Worm (Caenorhabditis elegans) whole organism, early embryonic: ENCODE data around the gene gcy-4.
A peak's percentile ranks its signal among the peaks of the same experiment; 100 is the strongest.

ENCODE experiments used
- B0310.2 ChIP-seq: sonication (generic microtip); optimal IDR thresholded peaks from 2 replicates; lab custom pipeline; 2016; ENCODE audit warnings: mild to moderate bottlenecking, missing genetic modification characterization, missing compliant biosample characterization
- F13C5.2 ChIP-seq: sonication (generic microtip); optimal IDR thresholded peaks from 2 replicates; lab custom pipeline; 2017; ENCODE audit warnings: mild to moderate bottlenecking, missing genetic modification characterization, inconsistent platforms, missing compliant biosample characterization
- aly-1 ChIP-seq: sonication (generic microtip); optimal IDR thresholded peaks from 2 replicates; lab custom pipeline; 2016; ENCODE audit warnings: missing genetic modification characterization, missing compliant biosample characterization
- ama-1 ChIP-seq: fragments of 150-350 bp; optimal IDR thresholded peaks from 2 replicates; lab custom pipeline; 2014
- ceh-13 ChIP-seq: fragments of 200-800 bp; sonication (Bioruptor generic); optimal IDR thresholded peaks from 2 replicates; lab custom pipeline; 2018; ENCODE audit warnings: mild to moderate bottlenecking, missing genetic modification characterization, missing compliant biosample characterization
- ceh-36 ChIP-seq: sonication (generic microtip); optimal IDR thresholded peaks from 2 replicates; lab custom pipeline; 2016; ENCODE audit warnings: missing genetic modification characterization, inconsistent platforms, missing compliant biosample characterization
- ets-7 ChIP-seq: sonication (generic microtip); optimal IDR thresholded peaks from 2 replicates; lab custom pipeline; 2016; ENCODE audit warnings: missing genotype, missing genetic modification characterization, missing compliant biosample characterization
- flt-1 ChIP-seq: fragments of 200-800 bp; sonication (Bioruptor generic); IDR thresholded peaks from 2 replicates; pipeline ENCODE4 v1.3.6; 2022; ENCODE audit warnings: missing genetic modification characterization, missing compliant biosample characterization
- hmbx-1 ChIP-seq: sonication (generic microtip); optimal IDR thresholded peaks from 2 replicates; lab custom pipeline; 2016; ENCODE audit warnings: mild to moderate bottlenecking, missing genetic modification characterization, missing compliant biosample characterization
- hmg-4 ChIP-seq: fragments of 200-800 bp; sonication (Bioruptor generic); optimal IDR thresholded peaks from 2 replicates; lab custom pipeline; 2018; ENCODE audit warnings: mild to moderate bottlenecking, missing genetic modification characterization, missing compliant biosample characterization
- hnd-1 ChIP-seq: sonication (generic microtip); optimal IDR thresholded peaks from 2 replicates; lab custom pipeline; 2016; ENCODE audit warnings: missing genetic modification characterization, missing compliant biosample characterization
- pes-1 ChIP-seq: fragments of 200-800 bp; sonication (Bioruptor generic); IDR thresholded peaks from 2 replicates; pipeline ENCODE4 v1.3.6; 2022; ENCODE audit warnings: missing genetic modification reagents, missing genetic modification characterization, missing compliant biosample characterization
- scrt-1 ChIP-seq: fragments of 200-800 bp; sonication (Bioruptor generic); IDR thresholded peaks from 2 replicates; pipeline ENCODE4 v1.3.6; 2022; ENCODE audit warnings: missing genetic modification characterization, missing compliant biosample characterization
- sea-1 ChIP-seq: fragments of 200-800 bp; sonication (Bioruptor generic); conservative IDR thresholded peaks from 2 replicates; pipeline ENCODE4 v1.3.6; 2022; ENCODE audit warnings: missing genetic modification characterization, missing compliant biosample characterization
- tbx-11 ChIP-seq: fragments of 200-800 bp; sonication (Bioruptor generic); IDR thresholded peaks from 2 replicates; pipeline ENCODE4 v1.3.6; 2022; ENCODE audit warnings: missing genetic modification characterization, missing compliant biosample characterization
- tbx-37 ChIP-seq: fragments of 200-800 bp; sonication (Bioruptor generic); conservative IDR thresholded peaks from 2 replicates; pipeline ENCODE4 v1.3.6; 2022; ENCODE audit warnings: missing genetic modification reagents, missing genetic modification characterization, missing compliant biosample characterization
- tra-4 ChIP-seq: sonication (generic microtip); optimal IDR thresholded peaks from 2 replicates; lab custom pipeline; 2017; ENCODE audit warnings: missing genetic modification characterization, missing compliant biosample characterization

gcy-4 gene

ce11 chrII:10321410-10321809, 12.8 kb upstream of the gcy-4 start, which contains the start of gene idpp-4:
Gene idpp-4, plus strand, starts transcription at chrII:10321460.
- no peak for TF ChIP-seq F13C5.2 (tag; lab: Kevin White, UChicago)
- TF ChIP-seq tbx-11 (GFP tag; lab: Robert Waterston, UW): no peak

ce11 chrII:10317007-10317406, 8.4 kb upstream of the gcy-4 start, which contains the start of gene M02G9.4:
Gene M02G9.4, plus strand, starts transcription at chrII:10317307.
- TF ChIP-seq B0310.2 (tag; lab: Kevin White, UChicago) (no peak), sea-1 (GFP tag; lab: Robert Waterston, UW) (no peak), hmbx-1 (tag; lab: Kevin White, UChicago) (no peak), tra-4 (no peak), tbx-37 (GFP tag; lab: Robert Waterston, UW) (no peak), flt-1 (GFP tag; lab: Robert Waterston, UW) (no peak)

ce11 chrII:10316119-10316518, 7.5 kb upstream of the gcy-4 start, which contains the start of gene gcy-5:
Gene gcy-5, minus strand, starts transcription at chrII:10316219.
- no peak for TF ChIP-seq ets-7 (tag; lab: Kevin White, UChicago)

ce11 chrII:10315252-10315651, 6.6 kb upstream of the gcy-4 start, which contains the start of gene idpp-8:
Gene idpp-8, plus strand, starts transcription at chrII:10315552.
- TF ChIP-seq hmbx-1 (tag; lab: Kevin White, UChicago): no peak
- TF ChIP-seq B0310.2 (tag; lab: Kevin White, UChicago): no peak
- TF ChIP-seq ama-1 (lab: Kevin White, UChicago): no peak
- no peak for TF ChIP-seq pes-1 (GFP tag; lab: Robert Waterston, UW)
- TF ChIP-seq aly-1 (tag; lab: Kevin White, UChicago): no peak
- TF ChIP-seq ceh-13 (GFP tag; lab: Kevin White, UChicago): no peak
- no peak for TF ChIP-seq tbx-11 (GFP tag; lab: Robert Waterston, UW)
- TF ChIP-seq hmg-4: no peak
- no peak for TF ChIP-seq sea-1 (GFP tag; lab: Robert Waterston, UW)
- TF ChIP-seq flt-1 (GFP tag; lab: Robert Waterston, UW): no peak
- no peak for TF ChIP-seq hnd-1 (tag; lab: Kevin White, UChicago)
- TF ChIP-seq scrt-1 (GFP tag; lab: Robert Waterston, UW): no peak
- TF ChIP-seq ceh-36 (tag; lab: Kevin White, UChicago): no peak
- TF ChIP-seq tra-4: no peak
- TF ChIP-seq tbx-37 (GFP tag; lab: Robert Waterston, UW): no peak
- TF ChIP-seq ets-7 (tag; lab: Kevin White, UChicago): no peak
- TF ChIP-seq F13C5.2 (tag; lab: Kevin White, UChicago): no peak

ce11 chrII:10311973-10312372, 3.3 kb upstream of the gcy-4 start, which contains the start of gene srlf-34:
Gene srlf-34, plus strand, starts transcription at chrII:10312293.
- TF ChIP-seq tra-4 (no peak), hmg-4 (no peak), tbx-11 (GFP tag; lab: Robert Waterston, UW) (no peak), hnd-1 (tag; lab: Kevin White, UChicago) (no peak), ceh-36 (tag; lab: Kevin White, UChicago) (no peak), pes-1 (GFP tag; lab: Robert Waterston, UW) (no peak)

- TF ChIP-seq pes-1 (GFP tag; lab: Robert Waterston, UW) (no peak), ceh-13 (GFP tag; lab: Kevin White, UChicago) (no peak), hmbx-1 (tag; lab: Kevin White, UChicago) (no peak), sea-1 (GFP tag; lab: Robert Waterston, UW) (no peak), ceh-36 (tag; lab: Kevin White, UChicago) (no peak), flt-1 (GFP tag; lab: Robert Waterston, UW) (no peak), tra-4 (no peak), tbx-11 (GFP tag; lab: Robert Waterston, UW) (no peak), hmg-4 (no peak), scrt-1 (GFP tag; lab: Robert Waterston, UW) (no peak), F13C5.2 (tag; lab: Kevin White, UChicago) (no peak), ama-1 (lab: Kevin White, UChicago) (no peak), hnd-1 (tag; lab: Kevin White, UChicago) (no peak), tbx-37 (GFP tag; lab: Robert Waterston, UW) (no peak)
Measured at ce11 chrII:10309337-10309736, 711 bp upstream of the gcy-4 start, which contains the start of gene ZK970.8. Gene ZK970.8, plus strand, starts transcription at chrII:10309637.

- 0 out of 2 replicates have a peak, but pooled peaks have one; percentile 56 for TF ChIP-seq scrt-1 (GFP tag; lab: Robert Waterston, UW)
Measured at ce11 chrII:10304736-10305135, 3.9 kb downstream of the gcy-4 start.

- TF ChIP-seq F13C5.2 (tag; lab: Kevin White, UChicago) (peak; percentile 36), scrt-1 (GFP tag; lab: Robert Waterston, UW) (peak; percentile 29; the same call in 1 of the 2 replicates), hmg-4 (peak; percentile 43), ceh-36 (tag; lab: Kevin White, UChicago) (peak; percentile 67), hnd-1 (tag; lab: Kevin White, UChicago) (no peak)
Measured at ce11 chrII:10303663-10304115, 4.9 kb downstream of the gcy-4 start, which contains the start of gene vha-9. Gene vha-9, minus strand, starts transcription at chrII:10303713.

ce11 chrII:10302646-10303045, 6.0 kb downstream of the gcy-4 start, which contains the start of gene clpp-1:
Gene clpp-1, minus strand, starts transcription at chrII:10302842.
- TF ChIP-seq ama-1 (lab: Kevin White, UChicago) (no peak), B0310.2 (tag; lab: Kevin White, UChicago) (no peak), tbx-37 (GFP tag; lab: Robert Waterston, UW) (no peak)
